Fruit fly (Drosophila melanogaster) ovary, adult (tissue): ENCODE measurements around the gene Las.

ENCODE experiments used
- CG17801 ChIP-seq: fragments of 200-800 bp; optimal IDR thresholded peaks from 2 replicates; lab custom pipeline; 2019; ENCODE audit warnings: missing biosample characterization, mild to moderate bottlenecking, missing genetic modification characterization, moderate library complexity; ENCODE audit not compliant: partially characterized antibody

The Las gene

dm6 chr3L:20395257-20395909 is 36.8 kb downstream of the Las start:
- peak; percentile 75 for TF ChIP-seq CG17801

- TF ChIP-seq CG17801: peak; percentile 2
Observed at dm6 chr3L:20393357-20393756, 38.8 kb downstream of the Las start, which contains the start of gene CG33969. Gene CG33969, minus strand, starts transcription at chr3L:20393553.

- TF ChIP-seq CG17801: no peak
Observed at dm6 chr3L:20388983-20389382, 43.2 kb downstream of the Las start.

- no peak for TF ChIP-seq CG17801
Observed at dm6 chr3L:20387843-20388163, 44.4 kb downstream of the Las start.

dm6 chr3L:20387038-20387842 is 44.9 kb downstream of the Las start:
- TF ChIP-seq CG17801: no peak

- TF ChIP-seq CG17801: no peak
Observed at dm6 chr3L:20385969-20386370, 46.2 kb downstream of the Las start.

- TF ChIP-seq CG17801: no peak
Observed at dm6 chr3L:20385408-20385807, 46.8 kb downstream of the Las start.

dm6 chr3L:20385006-20385405 is 47.2 kb downstream of the Las start:
- no peak for TF ChIP-seq CG17801

dm6 chr3L:20384086-20384810 is 47.9 kb downstream of the Las start, which contains the start of the genes CG5498 and fbl:
Gene CG5498, minus strand, starts transcription at chr3L:20384109.
Gene fbl, plus strand, starts transcription at chr3L:20384429.
- peak; percentile 76 for TF ChIP-seq CG17801
